Fruit fly (Drosophila melanogaster) whole organism, larva: ENCODE data around the gene CG33509.

ENCODE experiments used
- noc ChIP-seq: fragments of 200-800 bp; sonication (Bioruptor generic); optimal IDR thresholded peaks from 3 replicates; lab custom pipeline; 2019; ENCODE audit warnings: missing biosample characterization, mild to moderate bottlenecking, missing genetic modification characterization, moderate library complexity

The CG33509 gene

dm6 chr2L:21040719-21041118, 45.6 kb downstream of the CG33509 start:
- no peak for TF ChIP-seq noc (tag; lab: Kevin White, UChicago)

- no peak for TF ChIP-seq noc (tag; lab: Kevin White, UChicago)
These were observed 46.6 kb downstream of the CG33509 start for dm6 chr2L:21039569-21040159.

- TF ChIP-seq noc (tag; lab: Kevin White, UChicago), result no peak
These were observed 47.6 kb downstream of the CG33509 start for dm6 chr2L:21038723-21039122.

dm6 chr2L:21037723-21038122, 48.6 kb downstream of the CG33509 start:
- TF ChIP-seq noc (tag; lab: Kevin White, UChicago), result no peak

dm6 chr2L:21035704-21036369, 50.5 kb downstream of the CG33509 start:
- no peak for TF ChIP-seq noc (tag; lab: Kevin White, UChicago)
